ENCODE assay signal across 6 worm cellular contexts in genomic region chrX:4490400-4490799, ce11.
A peak's percentile ranks its signal among the peaks of the same experiment; 100 is the strongest.
TF ChIP-seq lines count a peak whose summit lies in the region.

No protein-coding gene starts in this region.

TF ChIP-seq in whole organism, L1 larva, 84 proteins besides CTCF, POLR2A, EP300 and RAD21 (continues in another document):
- TF ChIP-seq dpl-1 (GFP tag; optimal IDR thresholded peaks at IDR 0.05; lab: Kevin White, UChicago) (no peak), mep-1 (tag; optimal IDR thresholded peaks at IDR 0.05; lab: Kevin White, UChicago) (no peak), snpc-4 (tag; optimal IDR thresholded peaks at IDR 0.05; lab: Kevin White, UChicago) (no peak), lin-14 (GFP tag; optimal IDR thresholded peaks at IDR 0.05; lab: Kevin White, UChicago) (peak; percentile 65), ceh-8 (GFP tag; optimal IDR thresholded peaks at IDR 0.05; lab: Kevin White, UChicago) (no peak), nhr-20 (tag; optimal IDR thresholded peaks at IDR 0.05; lab: Kevin White, UChicago) (peak; percentile 72), zag-1 (tag; optimal IDR thresholded peaks at IDR 0.05; lab: Kevin White, UChicago) (no peak), isw-1 (GFP tag; IDR thresholded peaks at IDR 0.05; lab: Robert Waterston, UW) (no peak), lsy-2 (tag; optimal IDR thresholded peaks at IDR 0.05; lab: Kevin White, UChicago) (peak in 1 of 2 experiments; percentile 50), nhr-28 (tag; optimal IDR thresholded peaks at IDR 0.05; lab: Kevin White, UChicago) (no peak), lin-39 (tag; optimal IDR thresholded peaks at IDR 0.05; lab: Kevin White, UChicago) (no peak), efl-1 (optimal IDR thresholded peaks at IDR 0.05; lab: Kevin White, UChicago) (no peak), efl-1 (GFP tag; optimal IDR thresholded peaks at IDR 0.05 in 1 of 2; lab: Kevin White, UChicago) (no peak), nhr-71 (tag; optimal IDR thresholded peaks at IDR 0.05; lab: Kevin White, UChicago) (peak; percentile 36), vab-15 (tag; optimal IDR thresholded peaks at IDR 0.05; lab: Kevin White, UChicago) (no peak), aly-2 (tag; optimal IDR thresholded peaks at IDR 0.05; lab: Kevin White, UChicago) (no peak)

TF ChIP-seq in whole organism, L2 larva, 48 proteins besides CTCF, POLR2A, EP300 and RAD21:
- TF ChIP-seq alr-1 (tag; optimal IDR thresholded peaks at IDR 0.05; lab: Kevin White, UChicago) (no peak), elt-3 (tag; optimal IDR thresholded peaks at IDR 0.05; lab: Kevin White, UChicago) (no peak), nhr-11 (tag; optimal IDR thresholded peaks at IDR 0.05; lab: Kevin White, UChicago) (no peak), sem-4 (tag; optimal IDR thresholded peaks at IDR 0.05; lab: Kevin White, UChicago) (no peak), ztf-4 (tag; optimal IDR thresholded peaks at IDR 0.05; lab: Kevin White, UChicago) (no peak), nhr-129 (tag; optimal IDR thresholded peaks at IDR 0.05; lab: Kevin White, UChicago) (peak; percentile 65), ceh-16 (tag; optimal IDR thresholded peaks at IDR 0.05; lab: Kevin White, UChicago) (no peak), nhr-25 (tag; optimal IDR thresholded peaks at IDR 0.05; lab: Kevin White, UChicago) (no peak), nhr-12 (tag; optimal IDR thresholded peaks at IDR 0.05; lab: Kevin White, UChicago) (no peak), C34F6.9 (tag; optimal IDR thresholded peaks at IDR 0.05; lab: Kevin White, UChicago) (peak; percentile 47), nhr-237 (tag; optimal IDR thresholded peaks at IDR 0.05; lab: Kevin White, UChicago) (no peak)

TF ChIP-seq in whole organism, L3 larva, 47 proteins besides CTCF, POLR2A, EP300 and RAD21:
- no peak for TF ChIP-seq nhr-237 (tag; optimal IDR thresholded peaks at IDR 0.05; lab: Kevin White, UChicago)
- TF ChIP-seq nfya-1 (tag; optimal IDR thresholded peaks at IDR 0.05; lab: Kevin White, UChicago; ENCODE audit: insufficient read depth), result peak; percentile 45
- no peak for TF ChIP-seq tbx-2 (tag; optimal IDR thresholded peaks at IDR 0.05; lab: Kevin White, UChicago)
- peak; percentile 71 for TF ChIP-seq nhr-11 (tag; optimal IDR thresholded peaks at IDR 0.05; lab: Kevin White, UChicago)
- TF ChIP-seq fkh-10 (GFP tag; optimal IDR thresholded peaks at IDR 0.05; lab: Kevin White, UChicago), result no peak
- TF ChIP-seq pqm-1 (tag; optimal IDR thresholded peaks at IDR 0.05; lab: Kevin White, UChicago), result no peak
- TF ChIP-seq lsy-12 (tag; optimal IDR thresholded peaks at IDR 0.05; lab: Kevin White, UChicago), result no peak
- no peak for TF ChIP-seq egl-27 (tag; optimal IDR thresholded peaks at IDR 0.05; lab: Kevin White, UChicago)
- TF ChIP-seq ceh-16 (tag; optimal IDR thresholded peaks at IDR 0.05; lab: Kevin White, UChicago), result no peak

TF ChIP-seq in whole organism, L4 larva, 104 proteins besides CTCF, POLR2A, EP300 and RAD21:
- TF ChIP-seq daf-19 (GFP tag; conservative IDR thresholded peaks at IDR 0.05; lab: Robert Waterston, UW) (no peak), ceh-20 (GFP tag; IDR thresholded peaks at IDR 0.05; lab: Robert Waterston, UW) (no peak), fos-1 (tag; optimal IDR thresholded peaks at IDR 0.05; lab: Kevin White, UChicago) (no peak), lsy-2 (tag; optimal IDR thresholded peaks at IDR 0.05; lab: Kevin White, UChicago) (peak in 1 of 2 experiments; percentile 33), pqm-1 (tag; optimal IDR thresholded peaks at IDR 0.05; lab: Kevin White, UChicago) (no peak), zfp-3 (GFP tag; conservative IDR thresholded peaks at IDR 0.05; lab: Robert Waterston, UW) (no peak), dmd-6 (GFP tag; IDR thresholded peaks at IDR 0.05; lab: Robert Waterston, UW) (no peak), unc-39 (tag; optimal IDR thresholded peaks at IDR 0.05; lab: Kevin White, UChicago) (no peak), mdl-1 (tag; optimal IDR thresholded peaks at IDR 0.05; lab: Kevin White, UChicago) (peak in 1 of 2 experiments; percentile 15), nhr-11 (tag; optimal IDR thresholded peaks at IDR 0.05; lab: Kevin White, UChicago) (peak; percentile 81), egl-43 (GFP tag; IDR thresholded peaks at IDR 0.05; lab: Robert Waterston, UW) (no peak), tag-97 (GFP tag; IDR thresholded peaks at IDR 0.05; lab: Robert Waterston, UW) (no peak), set-16 (GFP tag; IDR thresholded peaks at IDR 0.05; lab: Robert Waterston, UW) (no peak), ceh-28 (tag; optimal IDR thresholded peaks at IDR 0.05; lab: Kevin White, UChicago) (no peak), T20F7.1 (GFP tag; optimal IDR thresholded peaks at IDR 0.05; lab: Kevin White, UChicago) (no peak), hlh-30 (tag; optimal IDR thresholded peaks at IDR 0.05; lab: Kevin White, UChicago; ENCODE audit: insufficient read depth) (peak; percentile 55), R02D3.7 (tag; optimal IDR thresholded peaks at IDR 0.05; lab: Kevin White, UChicago) (no peak), lir-3 (tag; optimal IDR thresholded peaks at IDR 0.05; lab: Kevin White, UChicago) (no peak)
TF ChIP-seq in whole organism, L4 larva: peak in this region for 4.

TF ChIP-seq in whole organism, mixed stage, embryonic, 35 proteins besides CTCF, POLR2A, EP300 and RAD21:
- TF ChIP-seq ztf-11 (tag; optimal IDR thresholded peaks at IDR 0.05; lab: Kevin White, UChicago) (no peak), cnd-1 (tag; optimal IDR thresholded peaks at IDR 0.05; lab: Kevin White, UChicago) (no peak), blmp-1 (tag; optimal IDR thresholded peaks at IDR 0.05; lab: Kevin White, UChicago) (no peak), ham-2 (GFP tag; optimal IDR thresholded peaks at IDR 0.05; lab: Kevin White, UChicago) (no peak), ces-1 (GFP tag; optimal IDR thresholded peaks at IDR 0.05; lab: Kevin White, UChicago) (peak; percentile 15), lin-32 (GFP tag; optimal IDR thresholded peaks at IDR 0.05; lab: Kevin White, UChicago) (no peak), lin-13 (tag; optimal IDR thresholded peaks at IDR 0.05; lab: Kevin White, UChicago) (no peak)

TF ChIP-seq in whole organism, young adult, 124 proteins besides CTCF, POLR2A, EP300 and RAD21:
- no peak for TF ChIP-seq cebp-1 (GFP tag; IDR thresholded peaks at IDR 0.05; lab: Robert Waterston, UW)
- TF ChIP-seq cebp-1 (tag; optimal IDR thresholded peaks at IDR 0.05; lab: Kevin White, UChicago), result peak; percentile 91
- no peak for TF ChIP-seq B0035.1 (tag; optimal IDR thresholded peaks at IDR 0.05; lab: Kevin White, UChicago)
